Fruit fly (Drosophila melanogaster) whole organism, embryonic: ENCODE data around the gene Spx.

Experiments used
- Aef1 ChIP-seq: fragments of 200-800 bp; sonication (Bioruptor generic); IDR thresholded peaks from 3 replicates; pipeline ENCODE4 v1.3.6; 2022; ENCODE audit warnings: missing biosample characterization, missing genetic modification characterization
- CG10147 ChIP-seq: fragments of 200-800 bp; sonication (Bioruptor generic); optimal IDR thresholded peaks from 2 replicates; lab custom pipeline; 2019; ENCODE audit warnings: missing biosample characterization, mild to moderate bottlenecking, missing genetic modification characterization, moderate library complexity
- CG10565 ChIP-seq: fragments of 200-800 bp; sonication (Bioruptor generic); optimal IDR thresholded peaks from 3 replicates; lab custom pipeline; 2016; ENCODE audit warnings: missing biosample characterization, mild to moderate bottlenecking, missing genetic modification characterization
- CG11695 ChIP-seq: fragments of 200-800 bp; sonication (Bioruptor generic); IDR thresholded peaks from 3 replicates; pipeline ENCODE4 v1.3.6; 2022; ENCODE audit warnings: missing biosample characterization, missing genetic modification characterization
- CG11723 ChIP-seq: fragments of 200-800 bp; sonication (Bioruptor generic); optimal IDR thresholded peaks from 2 replicates; lab custom pipeline; 2017; ENCODE audit warnings: missing biosample characterization, mild to moderate bottlenecking, missing genetic modification characterization
- CG12104 ChIP-seq: fragments of 200-800 bp; sonication (Bioruptor generic); optimal IDR thresholded peaks from 3 replicates; lab custom pipeline; 2016; ENCODE audit warnings: missing biosample characterization, missing genetic modification characterization
- CG1233 ChIP-seq: fragments of 200-800 bp; sonication (Bioruptor generic); optimal IDR thresholded peaks from 4 replicates; lab custom pipeline; 2018; ENCODE audit warnings: missing biosample characterization, mild to moderate bottlenecking, missing genetic modification characterization
- CG12659 ChIP-seq: fragments of 200-800 bp; sonication (Bioruptor generic); optimal IDR thresholded peaks from 3 replicates; lab custom pipeline; 2017; ENCODE audit warnings: mild to moderate bottlenecking, missing biosample characterization, missing genetic modification reagents, missing genetic modification characterization
- CG12769 ChIP-seq: fragments of 200-800 bp; sonication (Bioruptor generic); optimal IDR thresholded peaks from 2 replicates; lab custom pipeline; 2019; ENCODE audit warnings: missing biosample characterization, mild to moderate bottlenecking, missing genetic modification characterization, moderate library complexity
- CG13424 ChIP-seq: fragments of 200-800 bp; sonication (Bioruptor generic); optimal IDR thresholded peaks from 2 replicates; lab custom pipeline; 2019; ENCODE audit warnings: missing biosample characterization, mild to moderate bottlenecking, missing genetic modification characterization, moderate library complexity
- CG13624 ChIP-seq: fragments of 200-800 bp; sonication (Bioruptor generic); optimal IDR thresholded peaks from 2 replicates; lab custom pipeline; 2016; ENCODE audit warnings: missing biosample characterization, missing genetic modification characterization
- CG13775 ChIP-seq: fragments of 200-800 bp; sonication (Bioruptor generic); optimal IDR thresholded peaks from 3 replicates; lab custom pipeline; 2017; ENCODE audit warnings: missing biosample characterization, mild to moderate bottlenecking, missing genetic modification characterization
- CG14710 ChIP-seq: fragments of 200-800 bp; sonication (Bioruptor generic); optimal IDR thresholded peaks from 3 replicates; lab custom pipeline; 2019; ENCODE audit warnings: missing biosample characterization, mild to moderate bottlenecking, missing genetic modification characterization, moderate library complexity
- CG15601 ChIP-seq: fragments of 200-800 bp; sonication (Bioruptor generic); optimal IDR thresholded peaks from 3 replicates; lab custom pipeline; 2019; ENCODE audit warnings: missing biosample characterization, mild to moderate bottlenecking, missing genetic modification characterization, moderate library complexity
- CG1603 ChIP-seq: fragments of 200-800 bp; sonication (Bioruptor generic); optimal IDR thresholded peaks from 2 replicates; lab custom pipeline; 2019; ENCODE audit warnings: missing biosample characterization, mild to moderate bottlenecking, missing genetic modification characterization, moderate library complexity
- CG16815 ChIP-seq: fragments of 200-800 bp; sonication (Bioruptor generic); optimal IDR thresholded peaks from 3 replicates; lab custom pipeline; 2017; ENCODE audit warnings: missing biosample characterization, mild to moderate bottlenecking, missing genetic modification characterization
- CG2678 ChIP-seq: fragments of 200-800 bp; sonication (Bioruptor generic); optimal IDR thresholded peaks from 3 replicates; lab custom pipeline; 2019; ENCODE audit warnings: missing biosample characterization, mild to moderate bottlenecking, missing genetic modification characterization, moderate library complexity
- CG30020 ChIP-seq: fragments of 200-800 bp; optimal IDR thresholded peaks from 2 replicates; lab custom pipeline; 2019; ENCODE audit warnings: missing biosample characterization, mild to moderate bottlenecking, missing genetic modification characterization, moderate library complexity
- CG31365 ChIP-seq: fragments of 200-800 bp; sonication (Bioruptor generic); optimal IDR thresholded peaks from 2 replicates; lab custom pipeline; 2018; ENCODE audit warnings: missing biosample characterization, mild to moderate bottlenecking, missing genetic modification characterization
- CG3726 ChIP-seq: fragments of 200-800 bp; sonication (Bioruptor generic); IDR thresholded peaks from 3 replicates; pipeline ENCODE4, ENCODE4 v1.3.6; 2022; ENCODE audit warnings: missing biosample characterization, missing genetic modification characterization
- CG6689 ChIP-seq: fragments of 200-800 bp; sonication (Bioruptor generic); IDR thresholded peaks from 2 replicates; pipeline ENCODE4 v1.3.6; 2022; ENCODE audit warnings: missing biosample characterization, missing genetic modification characterization
- CG6813 ChIP-seq: fragments of 200-800 bp; sonication (Bioruptor generic); optimal IDR thresholded peaks from 2 replicates; lab custom pipeline; 2017; ENCODE audit warnings: missing biosample characterization, missing genetic modification characterization, mild to moderate bottlenecking, moderate library complexity, missing genetic modification reagents
- CG8290 ChIP-seq, 3 experiments: fragments of 200-800 bp; sonication (Bioruptor generic); optimal IDR thresholded peaks; 2 replicates each; lab custom pipeline; 2016 to 2019; ENCODE audit warnings: missing biosample characterization in 3 of 3, missing genetic modification characterization in 3 of 3, mild to moderate bottlenecking in 2 of 3, moderate library complexity in 1 of 3
- CG8388 ChIP-seq: fragments of 200-800 bp; sonication (Bioruptor generic); optimal IDR thresholded peaks from 2 replicates; lab custom pipeline; 2019; ENCODE audit warnings: missing biosample characterization, mild to moderate bottlenecking, missing genetic modification characterization, moderate library complexity
- CG8478 ChIP-seq: fragments of >200 bp; optimal IDR thresholded peaks from 2 replicates; lab custom pipeline; 2018
- CTCF ChIP-seq: fragments of 200-800 bp; sonication (Bioruptor generic); optimal IDR thresholded peaks from 2 replicates; lab custom pipeline; 2017; ENCODE audit warnings: missing biosample characterization, mild to moderate bottlenecking, missing genetic modification characterization, moderate library complexity
- Deaf1 ChIP-seq: fragments of 200-800 bp; optimal IDR thresholded peaks from 3 replicates; lab custom pipeline; 2019; ENCODE audit warnings: missing biosample characterization, mild to moderate bottlenecking, missing genetic modification characterization, moderate library complexity
- Dfd ChIP-seq, 2 experiments: fragments of >200 bp; optimal IDR thresholded peaks; 2 replicates each; lab custom pipeline; 2017; ENCODE audit warnings: missing biosample characterization in 2 of 2, missing genetic modification characterization in 2 of 2
- Ets65A ChIP-seq: fragments of 200-800 bp; sonication (Bioruptor generic); peaks from one replicate; lab custom pipeline; 2016; ENCODE audit warnings: missing biosample characterization, missing genetic modification characterization
- HLH4C ChIP-seq: fragments of 200-800 bp; sonication (Bioruptor generic); IDR thresholded peaks from 3 replicates; pipeline ENCODE4 v1.3.6; 2022; ENCODE audit warnings: missing biosample characterization, missing genetic modification characterization; ENCODE audit not compliant: partially characterized antibody
- Hmr ChIP-seq: fragments of 200-800 bp; sonication (Bioruptor generic); optimal IDR thresholded peaks from 3 replicates; lab custom pipeline; 2017; ENCODE audit warnings: mild to moderate bottlenecking, missing biosample characterization, missing genetic modification reagents, missing genetic modification characterization
- Hmx ChIP-seq: fragments of 200-800 bp; sonication (Bioruptor generic); optimal IDR thresholded peaks from 2 replicates; lab custom pipeline; 2016; ENCODE audit warnings: missing biosample characterization, missing genetic modification characterization
- Meics ChIP-seq: fragments of 200-800 bp; sonication (Bioruptor generic); optimal IDR thresholded peaks from 2 replicates; lab custom pipeline; 2017; ENCODE audit warnings: missing biosample characterization, mild to moderate bottlenecking, missing genetic modification characterization
- PHDP ChIP-seq: fragments of 200-800 bp; sonication (Bioruptor generic); optimal IDR thresholded peaks from 3 replicates; lab custom pipeline; 2018; ENCODE audit warnings: missing biosample characterization, mild to moderate bottlenecking, missing genetic modification characterization, moderate library complexity
- Rfx ChIP-seq: fragments of 200-800 bp; sonication (Bioruptor generic); IDR thresholded peaks from 2 replicates; pipeline ENCODE4 v1.3.6; 2022; ENCODE audit warnings: missing biosample characterization, missing genetic modification characterization
- Ssrp ChIP-seq: fragments of 200-800 bp; sonication (Bioruptor generic); optimal IDR thresholded peaks from 2 replicates; lab custom pipeline; 2018; ENCODE audit warnings: missing biosample characterization, mild to moderate bottlenecking, missing genetic modification characterization, moderate library complexity
- Xrp1 ChIP-seq: fragments of 200-800 bp; sonication (Bioruptor generic); IDR thresholded peaks from 2 replicates; pipeline ENCODE4 v1.3.6; 2022; ENCODE audit warnings: missing biosample characterization, missing genetic modification characterization
- bigmax ChIP-seq: fragments of 200-800 bp; sonication (Bioruptor generic); optimal IDR thresholded peaks from 2 replicates; lab custom pipeline; 2018; ENCODE audit warnings: missing biosample characterization, mild to moderate bottlenecking, missing genetic modification characterization
- bowl ChIP-seq: fragments of 200-800 bp; sonication (Bioruptor generic); IDR thresholded peaks from 2 replicates; pipeline ENCODE4 v1.3.6; 2022; ENCODE audit warnings: missing biosample characterization, missing genetic modification characterization
- cg ChIP-seq: fragments of 200-800 bp; sonication (Bioruptor generic); optimal IDR thresholded peaks from 3 replicates; lab custom pipeline; 2019; ENCODE audit warnings: missing biosample characterization, mild to moderate bottlenecking, missing genetic modification characterization, moderate library complexity
- corto ChIP-seq: fragments of 200-800 bp; sonication (Bioruptor generic); optimal IDR thresholded peaks from 2 replicates; lab custom pipeline; 2016; ENCODE audit warnings: missing biosample characterization, mild to moderate bottlenecking, missing genetic modification characterization, moderate library complexity
- dm ChIP-seq: fragments of 200-800 bp; sonication (Bioruptor generic); optimal IDR thresholded peaks from 3 replicates; lab custom pipeline; 2016; ENCODE audit warnings: missing biosample characterization, missing genetic modification characterization
- dysf ChIP-seq: fragments of 200-800 bp; sonication (Bioruptor generic); IDR thresholded peaks from 3 replicates; pipeline ENCODE4 v1.3.6; 2022; ENCODE audit warnings: missing biosample characterization, missing genetic modification characterization
- gcm ChIP-seq: fragments of 200-800 bp; sonication (Bioruptor generic); optimal IDR thresholded peaks from 2 replicates; lab custom pipeline; 2019; ENCODE audit warnings: missing biosample characterization, mild to moderate bottlenecking, missing genetic modification characterization, moderate library complexity
- knrl ChIP-seq: fragments of 200-800 bp; sonication (Bioruptor generic); IDR thresholded peaks from 3 replicates; pipeline ENCODE4 v1.3.6; 2022; ENCODE audit warnings: missing biosample characterization, missing genetic modification characterization; ENCODE audit not compliant: partially characterized antibody
- nerfin-1 ChIP-seq: fragments of 200-800 bp; sonication (Bioruptor generic); optimal IDR thresholded peaks from 3 replicates; lab custom pipeline; 2019; ENCODE audit warnings: missing biosample characterization, mild to moderate bottlenecking, missing genetic modification characterization, moderate library complexity
- nom ChIP-seq: fragments of 200-800 bp; sonication (Bioruptor generic); optimal IDR thresholded peaks from 2 replicates; lab custom pipeline; 2017; ENCODE audit warnings: missing biosample characterization, missing genetic modification characterization, mild to moderate bottlenecking, moderate library complexity, missing genetic modification reagents
- pnt ChIP-seq: fragments of 200-800 bp; sonication (Bioruptor generic); optimal IDR thresholded peaks from 3 replicates; lab custom pipeline; 2016; ENCODE audit warnings: missing biosample characterization, missing genetic modification characterization
- sens-2 ChIP-seq: fragments of 200-800 bp; sonication (Bioruptor generic); IDR thresholded peaks from 2 replicates; pipeline ENCODE4 v1.3.6; 2022; ENCODE audit warnings: missing biosample characterization, missing genetic modification characterization
- tgo ChIP-seq: fragments of 200-800 bp; sonication (Bioruptor generic); IDR thresholded peaks from 3 replicates; pipeline ENCODE4 v1.3.6; 2022; ENCODE audit warnings: missing biosample characterization, missing genetic modification characterization

Spx gene

dm6 chrX:6263614-6264130, 8.1 kb downstream of the Spx start (continued):
- TF ChIP-seq CG8290 (GFP tag; optimal IDR thresholded peaks at IDR 0.05; lab: Kevin White, UChicago) (no peak), CG8290 (tag; optimal IDR thresholded peaks at IDR 0.05; lab: Kevin White, UChicago) (peak in 1 of 2 experiments; percentile 64), bigmax (GFP tag; lab: Kevin White, UChicago) (no peak), tgo (GFP tag; lab: Robert Waterston, UW) (peak; percentile 58; the same call in 2 of the 3 replicates), CG13775 (GFP tag; lab: Kevin White, UChicago) (peak; percentile 70), CG6813 (GFP tag; lab: Kevin White, UChicago) (peak; percentile 74), CG13624 (GFP tag; lab: Kevin White, UChicago) (peak; percentile 49), CG12659 (peak; percentile 85), CG11723 (GFP tag; lab: Kevin White, UChicago) (peak; percentile 73), pnt (no peak), CG8478 (lab: Kevin White, UChicago) (no peak), CG11695 (GFP tag; lab: Robert Waterston, UW) (peak; percentile 78), Aef1 (GFP tag; lab: Robert Waterston, UW) (peak; percentile 50; the same call in 2 of the 3 replicates), dm (GFP tag; lab: Kevin White, UChicago) (peak; percentile 5), CG13424 (tag; lab: Kevin White, UChicago) (peak; percentile 78), bowl (GFP tag; lab: Robert Waterston, UW) (no peak), knrl (GFP tag; lab: Robert Waterston, UW) (no peak), CG10565 (GFP tag; lab: Kevin White, UChicago) (peak; percentile 11), Hmx (GFP tag; lab: Kevin White, UChicago) (no peak), Hmr (peak; percentile 88), CG6689 (peak; percentile 79), HLH4C (no peak), Deaf1 (tag; lab: Kevin White, UChicago) (peak; percentile 63), nerfin-1 (tag; lab: Kevin White, UChicago) (peak; percentile 72), CG10147 (GFP tag; lab: Kevin White, UChicago) (peak; percentile 87), sens-2 (0 out of 2 replicates have a peak, but pooled peaks have one; percentile 27), CG2678 (tag; lab: Kevin White, UChicago) (peak; percentile 91), CG1233 (GFP tag; lab: Kevin White, UChicago) (peak; percentile 69), CG8388 (GFP tag; lab: Kevin White, UChicago) (peak; percentile 63), Rfx (GFP tag; lab: Robert Waterston, UW) (peak; percentile 65), Ssrp (tag; lab: Kevin White, UChicago) (peak; percentile 60), CG1603 (tag; lab: Kevin White, UChicago) (peak; percentile 63), corto (GFP tag; lab: Kevin White, UChicago) (no peak), CG12104 (GFP tag; lab: Kevin White, UChicago) (peak; percentile 52), cg (GFP tag; lab: Kevin White, UChicago) (no peak), CG12769 (tag; lab: Kevin White, UChicago) (peak; percentile 76), dysf (GFP tag; lab: Robert Waterston, UW) (peak; percentile 85), CG31365 (peak; percentile 51), Xrp1 (GFP tag; lab: Robert Waterston, UW) (peak; percentile 55; the same call in 1 of the 2 replicates), CG3726 (GFP tag; lab: Robert Waterston, UW) (no peak), Ets65A (GFP tag; lab: Kevin White, UChicago) (peak; percentile 95), CG16815 (peak; percentile 15), CG15601 (peak; percentile 23), Dfd (GFP tag; optimal IDR thresholded peaks at IDR 0.05; lab: Kevin White, UChicago) (no peak), CG14710 (tag; lab: Kevin White, UChicago) (peak; percentile 47), CG30020 (tag; lab: Kevin White, UChicago) (peak; percentile 31), PHDP (tag; lab: Kevin White, UChicago) (peak; percentile 81), gcm (GFP tag; lab: Kevin White, UChicago) (peak; percentile 39), CTCF (GFP tag; lab: Kevin White, UChicago) (peak; percentile 14), Meics (peak; percentile 89), nom (GFP tag; lab: Kevin White, UChicago) (no peak)
